Fruit fly (Drosophila melanogaster) whole organism, embryonic: ENCODE data around the gene CG32428.

Experiments
- ATbp ChIP-seq: fragments of 200-800 bp; sonication (Bioruptor generic); optimal IDR thresholded peaks from 2 replicates; lab custom pipeline; 2017; ENCODE audit warnings: missing biosample characterization, mild to moderate bottlenecking, missing genetic modification characterization, missing genetic modification reagents
- Bdp1 ChIP-seq: fragments of 200-800 bp; sonication (Bioruptor generic); optimal IDR thresholded peaks from 3 replicates; lab custom pipeline; 2016; ENCODE audit warnings: missing biosample characterization, missing genetic modification characterization
- CG10147 ChIP-seq: fragments of 200-800 bp; sonication (Bioruptor generic); optimal IDR thresholded peaks from 2 replicates; lab custom pipeline; 2019; ENCODE audit warnings: missing biosample characterization, mild to moderate bottlenecking, missing genetic modification characterization, moderate library complexity
- CG11247 ChIP-seq: fragments of 200-800 bp; sonication (Bioruptor generic); IDR thresholded peaks from 2 replicates; pipeline ENCODE4 v1.3.6; 2022; ENCODE audit warnings: missing biosample characterization, missing genetic modification characterization
- CG12104 ChIP-seq: fragments of 200-800 bp; sonication (Bioruptor generic); optimal IDR thresholded peaks from 3 replicates; lab custom pipeline; 2016; ENCODE audit warnings: missing biosample characterization, missing genetic modification characterization
- CG12391 ChIP-seq: fragments of 200-800 bp; sonication (Bioruptor generic); optimal IDR thresholded peaks from 3 replicates; lab custom pipeline; 2018; ENCODE audit warnings: missing biosample characterization, mild to moderate bottlenecking, missing genetic modification characterization, moderate library complexity
- CG12942 ChIP-seq: fragments of 200-800 bp; sonication (Bioruptor generic); optimal IDR thresholded peaks from 3 replicates; lab custom pipeline; 2016; ENCODE audit warnings: missing biosample characterization, missing genetic modification characterization
- CG14014 ChIP-seq: fragments of 200-800 bp; sonication (Bioruptor generic); IDR thresholded peaks from 2 replicates; pipeline ENCODE4 v1.3.6; 2022; ENCODE audit warnings: missing biosample characterization, missing genetic modification characterization
- CG15011 ChIP-seq: fragments of 200-800 bp; sonication (Bioruptor generic); optimal IDR thresholded peaks from 3 replicates; lab custom pipeline; 2018; ENCODE audit warnings: missing biosample characterization, mild to moderate bottlenecking, missing genetic modification characterization
- CG18619 ChIP-seq: fragments of 200-800 bp; sonication (Bioruptor generic); optimal IDR thresholded peaks from 3 replicates; lab custom pipeline; 2017; ENCODE audit warnings: missing biosample characterization, mild to moderate bottlenecking, missing genetic modification characterization
- CG30020 ChIP-seq: fragments of 200-800 bp; optimal IDR thresholded peaks from 2 replicates; lab custom pipeline; 2019; ENCODE audit warnings: missing biosample characterization, mild to moderate bottlenecking, missing genetic modification characterization, moderate library complexity
- CG4424 ChIP-seq: fragments of 200-800 bp; sonication (Bioruptor generic); optimal IDR thresholded peaks from 3 replicates; lab custom pipeline; 2016; ENCODE audit warnings: missing biosample characterization, missing genetic modification characterization
- CG4617 ChIP-seq: fragments of 200-800 bp; sonication (Bioruptor generic); optimal IDR thresholded peaks from 3 replicates; lab custom pipeline; 2016; ENCODE audit warnings: missing biosample characterization, missing genetic modification characterization, borderline replicate concordance
- CG5245 ChIP-seq: fragments of 200-800 bp; sonication (Bioruptor generic); optimal IDR thresholded peaks from 3 replicates; lab custom pipeline; 2016; ENCODE audit warnings: missing biosample characterization, missing genetic modification characterization
- CG6272 ChIP-seq: fragments of 200-800 bp; sonication (Bioruptor generic); IDR thresholded peaks from 2 replicates; pipeline ENCODE4 v1.3.6; 2022; ENCODE audit warnings: missing biosample characterization, missing genetic modification characterization
- CG6683 ChIP-seq: fragments of 200-800 bp; sonication (Bioruptor generic); optimal IDR thresholded peaks from 2 replicates; lab custom pipeline; 2017; ENCODE audit warnings: missing biosample characterization, mild to moderate bottlenecking, missing genetic modification characterization, missing genetic modification reagents
- CG6854 ChIP-seq: fragments of 200-800 bp; sonication (Bioruptor generic); optimal IDR thresholded peaks from 3 replicates; lab custom pipeline; 2017; ENCODE audit warnings: missing biosample characterization, mild to moderate bottlenecking, missing genetic modification characterization
- CG7372 ChIP-seq: fragments of 200-800 bp; sonication (Bioruptor generic); IDR thresholded peaks from 2 replicates; pipeline ENCODE4 v1.3.6; 2022; ENCODE audit warnings: missing biosample characterization, missing genetic modification characterization
- CG9215 ChIP-seq: fragments of 200-800 bp; sonication (Bioruptor generic); IDR thresholded peaks from 2 replicates; pipeline ENCODE4 v1.3.6; 2022; ENCODE audit warnings: missing biosample characterization, missing genetic modification characterization
- CrebB ChIP-seq: fragments of 200-800 bp; sonication (Bioruptor generic); optimal IDR thresholded peaks from 3 replicates; lab custom pipeline; 2018; ENCODE audit warnings: missing biosample characterization, mild to moderate bottlenecking, missing genetic modification characterization
- Dbx ChIP-seq: fragments of 200-800 bp; sonication (Bioruptor generic); IDR thresholded peaks from 3 replicates; pipeline ENCODE4 v1.3.6; 2022; ENCODE audit warnings: missing biosample characterization, missing genetic modification characterization
- Deaf1 ChIP-seq: fragments of 200-800 bp; optimal IDR thresholded peaks from 3 replicates; lab custom pipeline; 2019; ENCODE audit warnings: missing biosample characterization, mild to moderate bottlenecking, missing genetic modification characterization, moderate library complexity
- Dll ChIP-seq: fragments of 200-800 bp; sonication (Bioruptor generic); IDR thresholded peaks from 4 replicates; pipeline ENCODE4 v1.3.6; 2022; ENCODE audit warnings: missing biosample characterization, missing genetic modification characterization; ENCODE audit not compliant: partially characterized antibody
- Doc3 ChIP-seq: fragments of 200-800 bp; sonication (Bioruptor generic); IDR thresholded peaks from 3 replicates; pipeline ENCODE4 v1.3.6; 2022; ENCODE audit warnings: missing biosample characterization, missing genetic modification characterization; ENCODE audit not compliant: partially characterized antibody
- Drgx ChIP-seq: fragments of 200-800 bp; sonication (Bioruptor generic); IDR thresholded peaks from 2 replicates; pipeline ENCODE4 v1.3.6; 2022; ENCODE audit warnings: missing biosample characterization, missing genetic modification characterization
- Eip74EF ChIP-seq, 2 experiments: fragments of 200-800 bp in 1 of 2; fragments of >200 bp in 1 of 2; sonication (Bioruptor generic) in 1 of 2; optimal IDR thresholded peaks; 2 replicates each; lab custom pipeline; 2017 to 2019; ENCODE audit warnings: missing biosample characterization in 2 of 2, missing genetic modification characterization in 2 of 2, mild to moderate bottlenecking in 1 of 2, moderate library complexity in 1 of 2
- Mes4 ChIP-seq: fragments of 200-800 bp; sonication (Bioruptor generic); optimal IDR thresholded peaks from 2 replicates; lab custom pipeline; 2016; ENCODE audit warnings: missing biosample characterization, missing genetic modification characterization
- Nf-YC ChIP-seq: fragments of 200-800 bp; optimal IDR thresholded peaks from 3 replicates; lab custom pipeline; 2019; ENCODE audit warnings: missing biosample characterization, mild to moderate bottlenecking, missing genetic modification characterization, moderate library complexity
- Pdp1 ChIP-seq, 2 experiments: fragments of 200-800 bp; sonication (Bioruptor generic); optimal IDR thresholded peaks; 3 replicates each; lab custom pipeline; 2016; ENCODE audit warnings: missing biosample characterization in 2 of 2, missing genetic modification characterization in 2 of 2, mild to moderate bottlenecking in 1 of 2, moderate library complexity in 1 of 2
- Six4 ChIP-seq: fragments of 200-800 bp; sonication (Bioruptor generic); optimal IDR thresholded peaks from 2 replicates; lab custom pipeline; 2016; ENCODE audit warnings: missing biosample characterization, missing genetic modification characterization
- Xbp1 ChIP-seq: fragments of 200-800 bp; sonication (Bioruptor generic); optimal IDR thresholded peaks from 3 replicates; lab custom pipeline; 2016; ENCODE audit warnings: missing biosample characterization, mild to moderate bottlenecking, missing genetic modification characterization
- YL-1 ChIP-seq: fragments of 200-800 bp; sonication (Bioruptor generic); optimal IDR thresholded peaks from 3 replicates; lab custom pipeline; 2017; ENCODE audit warnings: missing biosample characterization, mild to moderate bottlenecking, missing genetic modification characterization
- bowl ChIP-seq: fragments of 200-800 bp; sonication (Bioruptor generic); IDR thresholded peaks from 2 replicates; pipeline ENCODE4 v1.3.6; 2022; ENCODE audit warnings: missing biosample characterization, missing genetic modification characterization
- croc ChIP-seq: fragments of 200-800 bp; sonication (Bioruptor generic); conservative IDR thresholded peaks from 3 replicates; pipeline ENCODE4 v1.3.6; 2022; ENCODE audit warnings: missing biosample characterization, missing genetic modification characterization
- disco-r ChIP-seq: fragments of 200-800 bp; sonication (Bioruptor generic); optimal IDR thresholded peaks from 2 replicates; lab custom pipeline; 2016; ENCODE audit warnings: missing biosample characterization, missing genetic modification characterization
- dysf ChIP-seq: fragments of 200-800 bp; sonication (Bioruptor generic); IDR thresholded peaks from 3 replicates; pipeline ENCODE4 v1.3.6; 2022; ENCODE audit warnings: missing biosample characterization, missing genetic modification characterization
- ewg ChIP-seq: fragments of 200-800 bp; sonication (Bioruptor generic); optimal IDR thresholded peaks from 3 replicates; lab custom pipeline; 2017; ENCODE audit warnings: mild to moderate bottlenecking, missing biosample characterization, missing genetic modification reagents, missing genetic modification characterization
- fd64A ChIP-seq: fragments of 200-800 bp; sonication (Bioruptor generic); optimal IDR thresholded peaks from 3 replicates; lab custom pipeline; 2018; ENCODE audit warnings: missing biosample characterization, mild to moderate bottlenecking, missing genetic modification characterization
- jigr1 ChIP-seq: fragments of 200-800 bp; sonication (Bioruptor generic); IDR thresholded peaks from 3 replicates; pipeline ENCODE4 v1.3.6; 2022; ENCODE audit warnings: missing biosample characterization, missing genetic modification characterization
- lmd ChIP-seq: fragments of 200-800 bp; sonication (Bioruptor generic); IDR thresholded peaks from 2 replicates; pipeline ENCODE4 v1.3.6; 2022; ENCODE audit warnings: missing biosample characterization, missing genetic modification characterization
- maf-S ChIP-seq: fragments of 200-800 bp; sonication (Bioruptor generic); optimal IDR thresholded peaks from 2 replicates; lab custom pipeline; 2016; ENCODE audit warnings: missing biosample characterization, missing genetic modification characterization
- nau ChIP-seq: fragments of 200-800 bp; sonication (Bioruptor generic); optimal IDR thresholded peaks from 3 replicates; lab custom pipeline; 2017; ENCODE audit warnings: missing biosample characterization, mild to moderate bottlenecking, missing genetic modification characterization, missing genetic modification reagents
- prd ChIP-seq, 3 experiments: fragments of >200 bp in 2 of 3; fragments of 200-800 bp in 1 of 3; sonication (Bioruptor generic) in 1 of 3; optimal IDR thresholded peaks in 2 of 3; IDR thresholded peaks in 1 of 3; 2 replicates in 2 of 3; 3 replicates in 1 of 3; pipeline versions ENCODE4 v1.3.6 to Lab custom; 2017 to 2022; ENCODE audit warnings: missing biosample characterization in 1 of 3, missing genetic modification characterization in 1 of 3
- pzg ChIP-seq: fragments of 200-800 bp; sonication (Bioruptor generic); optimal IDR thresholded peaks from 3 replicates; lab custom pipeline; 2018; ENCODE audit warnings: missing biosample characterization, mild to moderate bottlenecking, missing genetic modification characterization, moderate library complexity
- stwl ChIP-seq: fragments of 200-800 bp; sonication (Bioruptor generic); optimal IDR thresholded peaks from 3 replicates; lab custom pipeline; 2018; ENCODE audit warnings: missing biosample characterization, mild to moderate bottlenecking, missing genetic modification characterization, moderate library complexity
- tll ChIP-seq, 2 experiments: fragments of 200-800 bp in 1 of 2; fragments of >200 bp in 1 of 2; sonication (Bioruptor generic) in 1 of 2; optimal IDR thresholded peaks; 2 replicates each; lab custom pipeline; 2017 to 2019; ENCODE audit warnings: missing biosample characterization in 2 of 2, missing genetic modification characterization in 2 of 2, mild to moderate bottlenecking in 1 of 2, moderate library complexity in 1 of 2
- tna ChIP-seq: fragments of 200-800 bp; sonication (Bioruptor generic); IDR thresholded peaks from 2 replicates; pipeline ENCODE4 v1.3.6; 2022; ENCODE audit warnings: missing biosample characterization, missing genetic modification characterization; ENCODE audit not compliant: partially characterized antibody
- usp ChIP-seq: fragments of >200 bp; optimal IDR thresholded peaks from 2 replicates; lab custom pipeline; 2017; ENCODE audit warnings: missing biosample characterization, missing genetic modification characterization
- vnd ChIP-seq: fragments of 200-800 bp; sonication (Bioruptor generic); IDR thresholded peaks from 3 replicates; pipeline ENCODE4 v1.3.6; 2022; ENCODE audit warnings: missing biosample characterization, missing genetic modification characterization; ENCODE audit not compliant: partially characterized antibody
- zen2 ChIP-seq: fragments of 200-800 bp; sonication (Bioruptor generic); IDR thresholded peaks from 3 replicates; pipeline ENCODE4 v1.3.6; 2022; ENCODE audit warnings: missing biosample characterization, missing genetic modification characterization; ENCODE audit not compliant: partially characterized antibody

CG32428 gene

DNA sequence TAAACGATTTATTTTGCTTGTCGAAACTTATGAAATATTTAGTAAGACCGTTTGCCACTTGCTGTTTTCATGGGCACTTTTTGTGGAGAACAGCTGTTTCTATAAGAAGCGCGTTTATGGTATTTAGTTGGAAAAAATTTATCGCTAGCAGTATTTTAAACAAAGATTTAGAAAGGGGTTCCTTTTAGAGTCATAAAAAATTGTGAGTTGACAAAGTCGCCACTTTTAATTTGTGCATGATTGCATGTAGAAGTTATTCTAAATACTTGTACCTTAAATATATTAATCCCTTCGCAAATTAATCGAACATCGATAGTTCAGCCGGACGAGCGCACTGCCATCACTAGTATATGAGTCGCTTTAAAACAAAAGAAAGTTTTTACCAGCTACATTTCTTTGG, 41.2 kb downstream of the CG32428 start, which contains the start of the genes Las and Psn (continued):
- TF ChIP-seq vnd (GFP tag; lab: Robert Waterston, UW) (peak; percentile 55; the same call in 1 of the 3 replicates), dysf (GFP tag; lab: Robert Waterston, UW) (no peak), Eip74EF (GFP tag; optimal IDR thresholded peaks at IDR 0.05; lab: Kevin White, UChicago) (no peak), Deaf1 (tag; lab: Kevin White, UChicago) (no peak), CG7372 (no peak), Bdp1 (GFP tag; lab: Kevin White, UChicago) (no peak), Drgx (GFP tag; lab: Robert Waterston, UW) (no peak), CG5245 (GFP tag; lab: Kevin White, UChicago) (no peak), lmd (GFP tag; lab: Robert Waterston, UW) (no peak), CG12391 (tag; lab: Kevin White, UChicago) (no peak), CG30020 (tag; lab: Kevin White, UChicago) (peak; percentile 58), fd64A (GFP tag; lab: Kevin White, UChicago) (no peak), CG6272 (GFP tag; lab: Robert Waterston, UW) (no peak), CG12104 (GFP tag; lab: Kevin White, UChicago) (no peak), tna (GFP tag; lab: Robert Waterston, UW) (no peak; the same call in 1 of the 2 replicates), croc (GFP tag; lab: Robert Waterston, UW) (no peak), pzg (GFP tag; lab: Kevin White, UChicago) (peak; percentile 68), Dbx (GFP tag; lab: Robert Waterston, UW) (no peak), nau (no peak), Pdp1 (GFP tag; optimal IDR thresholded peaks at IDR 0.05; lab: Kevin White, UChicago) (peak; percentile 28 to 76), CG18619 (GFP tag; lab: Kevin White, UChicago) (no peak), usp (no peak), stwl (peak; percentile 66), Doc3 (GFP tag; lab: Robert Waterston, UW) (peak; percentile 69), tll (GFP tag; optimal IDR thresholded peaks at IDR 0.05; lab: Kevin White, UChicago) (no peak), Nf-YC (tag; lab: Kevin White, UChicago) (no peak), CG10147 (GFP tag; lab: Kevin White, UChicago) (no peak), Six4 (GFP tag; lab: Kevin White, UChicago) (no peak), CG6683 (no peak), CG11247 (GFP tag; lab: Robert Waterston, UW) (no peak), YL-1 (GFP tag; lab: Kevin White, UChicago) (peak; percentile 80), prd (optimal IDR thresholded peaks at IDR 0.05; lab: Kevin White, UChicago) (no peak), prd (GFP tag; IDR thresholded peaks at IDR 0.05; lab: Robert Waterston, UW) (no peak), ewg (GFP tag; lab: Kevin White, UChicago) (no peak), jigr1 (GFP tag; lab: Robert Waterston, UW) (no peak), Xbp1 (GFP tag; lab: Kevin White, UChicago) (no peak), CG4617 (peak; percentile 51), CG4424 (GFP tag; lab: Kevin White, UChicago) (no peak), CG15011 (GFP tag; lab: Kevin White, UChicago) (no peak), maf-S (GFP tag; lab: Kevin White, UChicago) (no peak), CG12942 (GFP tag; lab: Kevin White, UChicago) (no peak), CG14014 (no peak), disco-r (no peak), bowl (GFP tag; lab: Robert Waterston, UW) (no peak), CG6854 (GFP tag; lab: Kevin White, UChicago) (no peak), zen2 (no peak; the same call in 2 of the 3 replicates), Mes4 (GFP tag; lab: Kevin White, UChicago) (no peak), CG9215 (GFP tag; lab: Robert Waterston, UW) (no peak), ATbp (GFP tag; lab: Kevin White, UChicago) (no peak), Dll (peak; percentile 84), CrebB (no peak)
